Worm (Caenorhabditis elegans): ENCODE measurements around the gene ZK418.11.

Gene ZK418.11

ce11 chrIII:7100001-7100400 is at the start of gene ZK418.11:
Gene ZK418.11, plus strand, starts transcription at chrIII:7100289.
- TF ChIP-seq hnd-1 (tag; optimal IDR thresholded peaks at IDR 0.05) = no peak
- TF ChIP-seq tbx-11 (GFP tag; IDR thresholded peaks at IDR 0.05) = no peak
- no peak for TF ChIP-seq ets-7 (tag; optimal IDR thresholded peaks at IDR 0.05)
- no peak for TF ChIP-seq pes-1 (GFP tag; IDR thresholded peaks at IDR 0.05)
- no peak for TF ChIP-seq aly-1 (tag; optimal IDR thresholded peaks at IDR 0.05)

ce11 chrIII:7056241-7056640 is 43.8 kb upstream of the ZK418.11 start, which contains the start of gene R01H2.2:
Gene R01H2.2, plus strand, starts transcription at chrIII:7056541.
- TF ChIP-seq tbx-11 (GFP tag; IDR thresholded peaks at IDR 0.05) = no peak
- TF ChIP-seq tbx-37 (GFP tag; conservative IDR thresholded peaks at IDR 0.05) = no peak
- TF ChIP-seq ceh-36 (tag; optimal IDR thresholded peaks at IDR 0.05) = no peak
- no peak for TF ChIP-seq hmbx-1 (tag; optimal IDR thresholded peaks at IDR 0.05)
- TF ChIP-seq pes-1 (GFP tag; IDR thresholded peaks at IDR 0.05) = no peak
- no peak for TF ChIP-seq B0310.2 (tag; optimal IDR thresholded peaks at IDR 0.05)
- no peak for TF ChIP-seq flt-1 (GFP tag; IDR thresholded peaks at IDR 0.05)
- TF ChIP-seq ama-1 (optimal IDR thresholded peaks at IDR 0.05) = no peak
- TF ChIP-seq hnd-1 (tag; optimal IDR thresholded peaks at IDR 0.05) = no peak

ce11 chrIII:7060531-7061095 is 39.5 kb upstream of the ZK418.11 start, which contains the start of gene egg-2:
Gene egg-2, minus strand, starts transcription at chrIII:7060583.
- TF ChIP-seq hnd-1 (tag; optimal IDR thresholded peaks at IDR 0.05) = no peak
- no peak for TF ChIP-seq ceh-36 (tag; optimal IDR thresholded peaks at IDR 0.05)
- no peak for TF ChIP-seq ets-7 (tag; optimal IDR thresholded peaks at IDR 0.05)
- TF ChIP-seq F13C5.2 (tag; optimal IDR thresholded peaks at IDR 0.05) = no peak
- no peak for TF ChIP-seq sea-1 (GFP tag; conservative IDR thresholded peaks at IDR 0.05)

DNA sequence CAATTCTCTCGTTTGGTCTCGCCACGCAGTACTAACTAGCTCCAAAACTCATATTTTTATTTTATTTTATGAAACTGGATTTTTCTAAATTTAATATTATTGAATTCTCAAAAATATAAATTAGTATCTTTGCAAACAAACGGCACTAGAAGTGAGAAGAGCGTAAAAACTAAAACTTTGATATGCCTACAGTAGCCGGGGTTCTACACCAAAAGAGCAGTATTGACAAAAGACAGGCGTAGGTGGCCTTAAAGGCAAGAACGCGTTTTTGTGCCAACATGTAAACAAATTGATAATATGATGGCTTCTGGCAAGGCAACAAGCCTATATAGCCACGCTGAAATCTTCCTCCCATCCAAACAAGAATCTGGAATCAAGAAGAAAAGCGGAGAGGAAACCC is 37.5 kb upstream of the ZK418.11 start, which contains the start of gene R01H2.1:
Gene R01H2.1, plus strand, starts transcription at position 301 of the 400 bp plus-strand sequence.
- TF ChIP-seq tra-4 (tag; optimal IDR thresholded peaks at IDR 0.05) = no peak
- no peak for TF ChIP-seq flt-1 (GFP tag; IDR thresholded peaks at IDR 0.05)
- no peak for TF ChIP-seq hmbx-1 (tag; optimal IDR thresholded peaks at IDR 0.05)
- no peak for TF ChIP-seq aly-1 (tag; optimal IDR thresholded peaks at IDR 0.05)

DNA sequence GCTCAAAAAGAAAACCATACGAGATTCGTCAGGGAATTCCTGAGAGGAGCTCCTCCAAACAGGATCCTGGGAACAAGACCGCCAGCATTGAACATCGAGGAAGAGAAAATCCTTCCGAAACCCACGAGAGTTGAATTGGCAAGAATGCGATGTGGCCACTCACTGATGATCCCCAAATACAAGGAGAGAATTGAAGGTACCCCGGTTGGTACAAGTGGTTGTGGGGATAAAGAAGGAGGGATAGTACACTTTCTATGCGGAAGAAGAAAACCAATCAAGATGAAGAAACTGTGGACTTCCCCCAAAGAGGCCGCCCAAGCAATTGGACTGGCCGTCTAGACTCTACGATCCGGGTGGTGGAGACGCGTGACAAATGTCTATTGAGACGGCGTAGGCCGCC is 37.0 kb upstream of the ZK418.11 start:
- TF ChIP-seq hmg-4 (GFP tag; optimal IDR thresholded peaks at IDR 0.05) (no peak), tbx-37 (GFP tag; conservative IDR thresholded peaks at IDR 0.05) (no peak), B0310.2 (tag; optimal IDR thresholded peaks at IDR 0.05) (no peak), hnd-1 (tag; optimal IDR thresholded peaks at IDR 0.05) (no peak), aly-1 (tag; optimal IDR thresholded peaks at IDR 0.05) (no peak), ceh-36 (tag; optimal IDR thresholded peaks at IDR 0.05) (no peak), hmbx-1 (tag; optimal IDR thresholded peaks at IDR 0.05) (no peak), ceh-13 (GFP tag; optimal IDR thresholded peaks at IDR 0.05) (no peak), ama-1 (optimal IDR thresholded peaks at IDR 0.05) (no peak), flt-1 (GFP tag; IDR thresholded peaks at IDR 0.05) (no peak), ets-7 (tag; optimal IDR thresholded peaks at IDR 0.05) (no peak), F13C5.2 (tag; optimal IDR thresholded peaks at IDR 0.05) (no peak), tra-4 (tag; optimal IDR thresholded peaks at IDR 0.05) (no peak), tbx-11 (GFP tag; IDR thresholded peaks at IDR 0.05) (no peak), pes-1 (GFP tag; IDR thresholded peaks at IDR 0.05) (no peak), scrt-1 (GFP tag; IDR thresholded peaks at IDR 0.05) (no peak)

DNA sequence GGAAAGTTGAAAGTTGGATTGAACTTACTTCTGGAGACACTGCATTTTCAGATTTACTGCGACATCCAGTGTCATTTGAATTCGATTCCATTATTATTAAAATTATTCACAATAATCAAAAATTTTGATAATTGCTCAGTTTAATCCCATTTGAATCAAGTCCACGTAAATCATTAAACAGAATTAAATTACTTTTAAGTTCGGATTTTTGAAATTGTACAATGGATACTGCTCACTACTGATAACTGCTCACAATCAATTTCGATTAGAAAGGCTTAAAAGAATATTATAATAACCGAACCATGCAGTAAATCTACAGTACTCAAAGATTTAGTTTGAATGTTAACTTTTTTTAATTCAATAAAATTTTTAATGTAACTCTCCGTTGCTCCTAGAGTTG is 35.9 kb upstream of the ZK418.11 start, which contains the start of gene R01H2.4:
Gene R01H2.4, minus strand, starts transcription at position 101 of the 400 bp plus-strand sequence.
- TF ChIP-seq tbx-37 (GFP tag; conservative IDR thresholded peaks at IDR 0.05) = no peak
- TF ChIP-seq tbx-11 (GFP tag; IDR thresholded peaks at IDR 0.05) = no peak
- no peak for TF ChIP-seq hnd-1 (tag; optimal IDR thresholded peaks at IDR 0.05)
- TF ChIP-seq aly-1 (tag; optimal IDR thresholded peaks at IDR 0.05) = no peak
- TF ChIP-seq scrt-1 (GFP tag; IDR thresholded peaks at IDR 0.05) = no peak
- TF ChIP-seq flt-1 (GFP tag; IDR thresholded peaks at IDR 0.05) = no peak
- no peak for TF ChIP-seq ceh-13 (GFP tag; optimal IDR thresholded peaks at IDR 0.05)
- TF ChIP-seq ama-1 (optimal IDR thresholded peaks at IDR 0.05) = no peak
- TF ChIP-seq ceh-36 (tag; optimal IDR thresholded peaks at IDR 0.05) = no peak
- TF ChIP-seq sea-1 (GFP tag; conservative IDR thresholded peaks at IDR 0.05) = no peak
- no peak for TF ChIP-seq hmg-4 (GFP tag; optimal IDR thresholded peaks at IDR 0.05)
- no peak for TF ChIP-seq F13C5.2 (tag; optimal IDR thresholded peaks at IDR 0.05)
- TF ChIP-seq ets-7 (tag; optimal IDR thresholded peaks at IDR 0.05) = no peak
- TF ChIP-seq tra-4 (tag; optimal IDR thresholded peaks at IDR 0.05) = no peak

- no peak for TF ChIP-seq ceh-13 (GFP tag; optimal IDR thresholded peaks at IDR 0.05)
- TF ChIP-seq hmbx-1 (tag; optimal IDR thresholded peaks at IDR 0.05) = no peak
- no peak for TF ChIP-seq ceh-36 (tag; optimal IDR thresholded peaks at IDR 0.05)
- no peak for TF ChIP-seq flt-1 (GFP tag; IDR thresholded peaks at IDR 0.05)
- no peak for TF ChIP-seq pes-1 (GFP tag; IDR thresholded peaks at IDR 0.05)
- no peak for TF ChIP-seq tbx-37 (GFP tag; conservative IDR thresholded peaks at IDR 0.05)
- no peak for TF ChIP-seq hnd-1 (tag; optimal IDR thresholded peaks at IDR 0.05)
- no peak for TF ChIP-seq sea-1 (GFP tag; conservative IDR thresholded peaks at IDR 0.05)
- no peak for TF ChIP-seq ama-1 (optimal IDR thresholded peaks at IDR 0.05)
These were observed 32.6 kb upstream of the ZK418.11 start, which contains the start of gene ger-1 for ce11 chrIII:7067385-7067896. Gene ger-1, minus strand, starts transcription at chrIII:7067477.

DNA sequence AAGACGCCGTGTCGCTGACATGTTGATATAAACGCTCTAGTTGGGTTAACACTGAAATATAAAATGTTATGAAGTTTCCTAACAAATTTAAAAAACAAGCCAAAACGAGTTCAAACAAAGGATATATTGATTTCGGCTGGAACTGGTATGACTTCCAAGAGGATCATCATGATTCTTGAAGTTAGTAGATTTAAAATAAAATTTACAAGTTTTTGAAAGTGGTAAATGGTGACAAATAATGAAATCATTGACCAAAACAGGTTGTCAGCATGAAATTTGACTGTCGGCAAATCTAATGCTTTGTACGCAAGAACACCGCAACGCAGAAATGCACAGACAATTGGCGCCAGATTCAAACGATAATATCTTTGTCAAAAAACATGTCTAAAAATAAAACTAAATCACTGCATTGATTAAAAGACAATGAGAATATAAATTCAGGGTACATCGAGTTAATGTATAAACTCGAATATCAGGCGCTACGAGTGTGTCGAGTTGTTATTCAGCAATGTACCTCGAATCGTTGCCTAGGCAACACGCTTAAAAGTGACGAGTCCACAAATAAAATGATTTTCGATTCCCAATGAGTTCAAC is 31.5 kb upstream of the ZK418.11 start, which contains the start of the genes ubc-18 and R01H2.8:
Gene ubc-18, minus strand, starts transcription at position 51 of the 594 bp plus-strand sequence.
Gene R01H2.8, plus strand, starts transcription at position 544 of the 594 bp plus-strand sequence.
- no peak for TF ChIP-seq ceh-13 (GFP tag; optimal IDR thresholded peaks at IDR 0.05)
- TF ChIP-seq flt-1 (GFP tag; IDR thresholded peaks at IDR 0.05) = no peak
- TF ChIP-seq tbx-37 (GFP tag; conservative IDR thresholded peaks at IDR 0.05) = no peak
- no peak for TF ChIP-seq hmg-4 (GFP tag; optimal IDR thresholded peaks at IDR 0.05)
- no peak for TF ChIP-seq sea-1 (GFP tag; conservative IDR thresholded peaks at IDR 0.05)
- no peak for TF ChIP-seq aly-1 (tag; optimal IDR thresholded peaks at IDR 0.05)
- no peak for TF ChIP-seq scrt-1 (GFP tag; IDR thresholded peaks at IDR 0.05)
- TF ChIP-seq tra-4 (tag; optimal IDR thresholded peaks at IDR 0.05) = no peak
- no peak for TF ChIP-seq B0310.2 (tag; optimal IDR thresholded peaks at IDR 0.05)
- no peak for TF ChIP-seq ets-7 (tag; optimal IDR thresholded peaks at IDR 0.05)
- no peak for TF ChIP-seq hmbx-1 (tag; optimal IDR thresholded peaks at IDR 0.05)
- no peak for TF ChIP-seq ceh-36 (tag; optimal IDR thresholded peaks at IDR 0.05)
- TF ChIP-seq pes-1 (GFP tag; IDR thresholded peaks at IDR 0.05) = no peak
- no peak for TF ChIP-seq tbx-11 (GFP tag; IDR thresholded peaks at IDR 0.05)
- no peak for TF ChIP-seq hnd-1 (tag; optimal IDR thresholded peaks at IDR 0.05)
